Worm (Caenorhabditis elegans): ENCODE measurements around the gene dpy-27.

The dpy-27 gene

ce11 chrIII:3783914-3784313 is 35.6 kb downstream of the dpy-27 start:
- no peak for TF ChIP-seq snpc-4 (tag; optimal IDR thresholded peaks at IDR 0.05)
- no peak for TF ChIP-seq hmg-1.1 (GFP tag; IDR thresholded peaks at IDR 0.05)
- no peak for TF ChIP-seq nhr-111 (GFP tag; optimal IDR thresholded peaks at IDR 0.05)
- TF ChIP-seq dmd-9 (GFP tag; IDR thresholded peaks at IDR 0.05) = no peak
- no peak for TF ChIP-seq lim-7 (GFP tag; IDR thresholded peaks at IDR 0.05)
- TF ChIP-seq aly-2 (tag; optimal IDR thresholded peaks at IDR 0.05) = no peak
- peak; percentile 35 for TF ChIP-seq hlh-30 (tag; optimal IDR thresholded peaks at IDR 0.05; ENCODE audit: insufficient read depth)
- TF ChIP-seq lin-29 (GFP tag; IDR thresholded peaks at IDR 0.05) = no peak
- no peak for TF ChIP-seq F26F4.8 (GFP tag; conservative IDR thresholded peaks at IDR 0.05)
- TF ChIP-seq zfp-2 (tag; optimal IDR thresholded peaks at IDR 0.05) = no peak
- TF ChIP-seq zag-1 (tag; optimal IDR thresholded peaks at IDR 0.05) = no peak
- TF ChIP-seq tra-1 (GFP tag; IDR thresholded peaks at IDR 0.05) = no peak
- TF ChIP-seq nhr-28 (tag; optimal IDR thresholded peaks at IDR 0.05) = no peak
- no peak for TF ChIP-seq fos-1 (tag; optimal IDR thresholded peaks at IDR 0.05)
- no peak for TF ChIP-seq dve-1 (tag; optimal IDR thresholded peaks at IDR 0.05; ENCODE audit: insufficient read depth)
- TF ChIP-seq nhr-77 (tag; optimal IDR thresholded peaks at IDR 0.05) = no peak
- peak in 1 of 2 experiments; percentile 96 for TF ChIP-seq unc-62 (GFP tag; optimal IDR thresholded peaks at IDR 0.05 in 1 of 2)
- TF ChIP-seq unc-62 (tag; optimal IDR thresholded peaks at IDR 0.05) = no peak

ce11 chrIII:3782853-3783252 is 36.6 kb downstream of the dpy-27 start:
- TF ChIP-seq ceh-28 (tag; optimal IDR thresholded peaks at IDR 0.05) = no peak
- TF ChIP-seq hif-1 (tag; optimal IDR thresholded peaks at IDR 0.05) = no peak
- peak; percentile 94 for TF ChIP-seq aha-1 (tag)
- TF ChIP-seq hlh-11 (tag; optimal IDR thresholded peaks at IDR 0.05) = peak; percentile 46
- peak; percentile 73 for TF ChIP-seq nhr-11 (tag; optimal IDR thresholded peaks at IDR 0.05)
- peak; percentile 24 for TF ChIP-seq nhr-28 (tag; optimal IDR thresholded peaks at IDR 0.05)
- peak; percentile 23 for TF ChIP-seq hlh-30 (tag; optimal IDR thresholded peaks at IDR 0.05; ENCODE audit: insufficient read depth)
- TF ChIP-seq nhr-25 (tag; optimal IDR thresholded peaks at IDR 0.05; ENCODE audit: borderline replicate concordance, insufficient read depth) = no peak
- TF ChIP-seq daf-16 (GFP tag; optimal IDR thresholded peaks at IDR 0.05) = peak in 1 of 2 experiments; percentile 84
- no peak for TF ChIP-seq daf-16 (tag; optimal IDR thresholded peaks at IDR 0.05)

ce11 chrIII:3781827-3782226 is 37.7 kb downstream of the dpy-27 start:
- peak; percentile 21 for TF ChIP-seq nhr-28 (tag; optimal IDR thresholded peaks at IDR 0.05)
- TF ChIP-seq mes-2 (tag; optimal IDR thresholded peaks at IDR 0.05; ENCODE audit: poor library complexity, severe bottlenecking) = no peak
- no peak for TF ChIP-seq F49E8.2 (tag; optimal IDR thresholded peaks at IDR 0.05; ENCODE audit: borderline replicate concordance)
- no peak for TF ChIP-seq ztf-7 (tag; optimal IDR thresholded peaks at IDR 0.05)
- no peak for TF ChIP-seq lin-29 (GFP tag; IDR thresholded peaks at IDR 0.05)
- TF ChIP-seq dpl-1 (GFP tag; optimal IDR thresholded peaks at IDR 0.05) = no peak
- TF ChIP-seq R02D3.7 (tag; optimal IDR thresholded peaks at IDR 0.05) = no peak
- TF ChIP-seq hlh-30 (tag; optimal IDR thresholded peaks at IDR 0.05; ENCODE audit: insufficient read depth) = peak; percentile 50
- TF ChIP-seq unc-62 (GFP tag; optimal IDR thresholded peaks at IDR 0.05 in 1 of 2) = peak in 1 of 2 experiments; percentile 62
- TF ChIP-seq unc-62 (tag; optimal IDR thresholded peaks at IDR 0.05) = no peak
- TF ChIP-seq mxl-3 (GFP tag; optimal IDR thresholded peaks at IDR 0.05) = peak; percentile 42
- no peak for TF ChIP-seq ZK546.5 (tag; optimal IDR thresholded peaks at IDR 0.05)
- TF ChIP-seq aha-1 (tag) = peak; percentile 78
- TF ChIP-seq daf-16 (GFP tag; optimal IDR thresholded peaks at IDR 0.05) = peak in 1 of 2 experiments; percentile 11
- TF ChIP-seq daf-16 (tag; optimal IDR thresholded peaks at IDR 0.05) = no peak
- TF ChIP-seq nhr-41 (GFP tag; IDR thresholded peaks at IDR 0.05) = no peak
- peak; percentile 68 for TF ChIP-seq nhr-11 (tag; optimal IDR thresholded peaks at IDR 0.05)
- TF ChIP-seq ceh-28 (tag; optimal IDR thresholded peaks at IDR 0.05) = no peak

ce11 chrIII:3774550-3774949 is 44.9 kb downstream of the dpy-27 start:
- TF ChIP-seq unc-62 (GFP tag; optimal IDR thresholded peaks at IDR 0.05 in 1 of 2) (peak in 1 of 2 experiments; percentile 98), unc-62 (tag; optimal IDR thresholded peaks at IDR 0.05) (no peak), vab-7 (GFP tag; IDR thresholded peaks at IDR 0.05) (no peak)
